Fruit fly (Drosophila melanogaster) whole organism, embryonic: Measurements from ENCODE around the gene Hr4.

ENCODE experiments used
- Abd-B ChIP-seq: fragments of 200-800 bp; sonication (Bioruptor generic); optimal IDR thresholded peaks from 2 replicates; lab custom pipeline; 2018; ENCODE audit warnings: missing biosample characterization, mild to moderate bottlenecking, missing genetic modification characterization, moderate library complexity
- Asciz ChIP-seq: fragments of 200-800 bp; sonication (Bioruptor generic); optimal IDR thresholded peaks from 2 replicates; lab custom pipeline; 2017; ENCODE audit warnings: missing biosample characterization, mild to moderate bottlenecking, missing genetic modification characterization, missing genetic modification reagents
- Atf-2 ChIP-seq: fragments of 200-800 bp; sonication (Bioruptor generic); optimal IDR thresholded peaks from 2 replicates; lab custom pipeline; 2016; ENCODE audit warnings: missing biosample characterization, missing genetic modification characterization
- CG10267 ChIP-seq: fragments of 200-800 bp; sonication (Bioruptor generic); optimal IDR thresholded peaks from 2 replicates; lab custom pipeline; 2018; ENCODE audit warnings: missing biosample characterization, mild to moderate bottlenecking, missing genetic modification characterization, moderate library complexity
- CG10366 ChIP-seq: fragments of 200-800 bp; sonication (Bioruptor generic); IDR thresholded peaks from 2 replicates; pipeline ENCODE4 v1.3.6; 2022; ENCODE audit warnings: missing biosample characterization, missing genetic modification characterization
- CG10543 ChIP-seq: fragments of 200-800 bp; sonication (Bioruptor generic); optimal IDR thresholded peaks from 3 replicates; lab custom pipeline; 2017; ENCODE audit warnings: missing biosample characterization, mild to moderate bottlenecking, missing genetic modification characterization, moderate library complexity
- CG10654 ChIP-seq: fragments of 200-800 bp; sonication (Bioruptor generic); optimal IDR thresholded peaks from 2 replicates; lab custom pipeline; 2016; ENCODE audit warnings: missing biosample characterization, missing genetic modification characterization
- CG11696 ChIP-seq: fragments of 200-800 bp; sonication (Bioruptor generic); IDR thresholded peaks from 2 replicates; pipeline ENCODE4 v1.3.6; 2022; ENCODE audit warnings: missing biosample characterization, missing genetic modification characterization
- CG12744 ChIP-seq: fragments of 200-800 bp; sonication (Bioruptor generic); optimal IDR thresholded peaks from 2 replicates; lab custom pipeline; 2016; ENCODE audit warnings: missing biosample characterization, missing genetic modification characterization
- CG13287 ChIP-seq: fragments of 200-800 bp; sonication (Bioruptor generic); IDR thresholded peaks from 2 replicates; pipeline ENCODE4 v1.3.6; 2022; ENCODE audit warnings: missing biosample characterization, missing genetic modification characterization; ENCODE audit not compliant: partially characterized antibody
- CG13624 ChIP-seq: fragments of 200-800 bp; sonication (Bioruptor generic); optimal IDR thresholded peaks from 2 replicates; lab custom pipeline; 2016; ENCODE audit warnings: missing biosample characterization, missing genetic modification characterization
- CG15073 ChIP-seq: fragments of 200-800 bp; sonication (Bioruptor generic); optimal IDR thresholded peaks from 2 replicates; lab custom pipeline; 2016; ENCODE audit warnings: missing biosample characterization, missing genetic modification characterization
- CG17829 ChIP-seq: fragments of 200-800 bp; optimal IDR thresholded peaks from 2 replicates; lab custom pipeline; 2019; ENCODE audit warnings: missing biosample characterization, mild to moderate bottlenecking, missing genetic modification characterization, moderate library complexity
- CG18599 ChIP-seq: fragments of 200-800 bp; sonication (Bioruptor generic); optimal IDR thresholded peaks from 3 replicates; lab custom pipeline; 2017; ENCODE audit warnings: missing biosample characterization, missing genetic modification characterization, mild to moderate bottlenecking, moderate library complexity, missing genetic modification reagents
- CG2199 ChIP-seq: fragments of 200-800 bp; sonication (Bioruptor generic); IDR thresholded peaks from 3 replicates; pipeline ENCODE4 v1.3.6; 2022; ENCODE audit warnings: missing biosample characterization, missing genetic modification characterization
- CG3726 ChIP-seq: fragments of 200-800 bp; sonication (Bioruptor generic); IDR thresholded peaks from 3 replicates; pipeline ENCODE4, ENCODE4 v1.3.6; 2022; ENCODE audit warnings: missing biosample characterization, missing genetic modification characterization
- CG4730 ChIP-seq: fragments of 200-800 bp; sonication (Bioruptor generic); IDR thresholded peaks from 2 replicates; pipeline ENCODE4 v1.3.6; 2022; ENCODE audit warnings: missing biosample characterization, missing genetic modification characterization
- CG7786 ChIP-seq: fragments of 200-800 bp; sonication (Bioruptor generic); optimal IDR thresholded peaks from 2 replicates; lab custom pipeline; 2016; ENCODE audit warnings: missing biosample characterization, missing genetic modification characterization
- CG8478 ChIP-seq: fragments of >200 bp; optimal IDR thresholded peaks from 2 replicates; lab custom pipeline; 2018
- CG9727 ChIP-seq: fragments of 200-800 bp; sonication (Bioruptor generic); optimal IDR thresholded peaks from 3 replicates; lab custom pipeline; 2017; ENCODE audit warnings: missing biosample characterization, mild to moderate bottlenecking, missing genetic modification characterization
- CG9797 ChIP-seq: fragments of 200-800 bp; sonication (Bioruptor generic); optimal IDR thresholded peaks from 3 replicates; lab custom pipeline; 2018; ENCODE audit warnings: missing biosample characterization, mild to moderate bottlenecking, missing genetic modification characterization
- CTCF ChIP-seq: fragments of 200-800 bp; sonication (Bioruptor generic); optimal IDR thresholded peaks from 2 replicates; lab custom pipeline; 2017; ENCODE audit warnings: missing biosample characterization, mild to moderate bottlenecking, missing genetic modification characterization, moderate library complexity
- D ChIP-seq, 2 experiments: fragments of 200-800 bp in 1 of 2; fragments of >200 bp in 1 of 2; sonication (Bioruptor generic) in 1 of 2; optimal IDR thresholded peaks; 2 replicates in 1 of 2; 3 replicates in 1 of 2; lab custom pipeline; 2017; ENCODE audit warnings: mild to moderate bottlenecking in 1 of 2, missing biosample characterization in 1 of 2, missing genetic modification characterization in 1 of 2, missing genetic modification reagents in 1 of 2
- Gsc ChIP-seq: fragments of 200-800 bp; sonication (Bioruptor generic); IDR thresholded peaks from 2 replicates; pipeline ENCODE4 v1.3.6; 2022; ENCODE audit warnings: missing biosample characterization, missing genetic modification characterization
- Nf-YA ChIP-seq: fragments of 200-800 bp; sonication (Bioruptor generic); IDR thresholded peaks from 2 replicates; pipeline ENCODE4 v1.3.6; 2022; ENCODE audit warnings: missing biosample characterization, missing genetic modification characterization
- Nf-YC ChIP-seq: fragments of 200-800 bp; optimal IDR thresholded peaks from 3 replicates; lab custom pipeline; 2019; ENCODE audit warnings: missing biosample characterization, mild to moderate bottlenecking, missing genetic modification characterization, moderate library complexity
- Rfx ChIP-seq: fragments of 200-800 bp; sonication (Bioruptor generic); IDR thresholded peaks from 2 replicates; pipeline ENCODE4 v1.3.6; 2022; ENCODE audit warnings: missing biosample characterization, missing genetic modification characterization
- Rx ChIP-seq: fragments of 200-800 bp; sonication (Bioruptor generic); IDR thresholded peaks from 2 replicates; pipeline ENCODE4 v1.3.6; 2022; ENCODE audit warnings: missing biosample characterization, missing genetic modification characterization
- YL-1 ChIP-seq: fragments of 200-800 bp; sonication (Bioruptor generic); optimal IDR thresholded peaks from 3 replicates; lab custom pipeline; 2017; ENCODE audit warnings: missing biosample characterization, mild to moderate bottlenecking, missing genetic modification characterization
- br ChIP-seq: fragments of >200 bp; optimal IDR thresholded peaks from 2 replicates; lab custom pipeline; 2017
- bsh ChIP-seq, 2 experiments: fragments of 200-800 bp; sonication (Bioruptor generic); optimal IDR thresholded peaks; 2 replicates each; lab custom pipeline; 2017 to 2018; ENCODE audit warnings: mild to moderate bottlenecking in 2 of 2, missing biosample characterization in 2 of 2, missing genetic modification characterization in 2 of 2, moderate library complexity in 1 of 2
- cas ChIP-seq: fragments of 200-800 bp; sonication (Bioruptor generic); IDR thresholded peaks from 2 replicates; pipeline ENCODE4 v1.3.6; 2022; ENCODE audit warnings: missing biosample characterization, missing genetic modification characterization
- cg ChIP-seq: fragments of 200-800 bp; sonication (Bioruptor generic); optimal IDR thresholded peaks from 3 replicates; lab custom pipeline; 2019; ENCODE audit warnings: missing biosample characterization, mild to moderate bottlenecking, missing genetic modification characterization, moderate library complexity
- corto ChIP-seq: fragments of 200-800 bp; sonication (Bioruptor generic); optimal IDR thresholded peaks from 2 replicates; lab custom pipeline; 2016; ENCODE audit warnings: missing biosample characterization, mild to moderate bottlenecking, missing genetic modification characterization, moderate library complexity
- da ChIP-seq: fragments of 200-800 bp; sonication (Bioruptor generic); optimal IDR thresholded peaks from 2 replicates; lab custom pipeline; 2016; ENCODE audit warnings: missing biosample characterization, missing genetic modification characterization
- dmrt11E ChIP-seq: fragments of 200-800 bp; sonication (Bioruptor generic); optimal IDR thresholded peaks from 3 replicates; lab custom pipeline; 2018; ENCODE audit warnings: missing biosample characterization, mild to moderate bottlenecking, missing genetic modification characterization, moderate library complexity
- dysf ChIP-seq: fragments of 200-800 bp; sonication (Bioruptor generic); IDR thresholded peaks from 3 replicates; pipeline ENCODE4 v1.3.6; 2022; ENCODE audit warnings: missing biosample characterization, missing genetic modification characterization
- fu2 ChIP-seq: fragments of 200-800 bp; sonication (Bioruptor generic); optimal IDR thresholded peaks from 2 replicates; lab custom pipeline; 2016; ENCODE audit warnings: missing biosample characterization, missing genetic modification characterization
- gem ChIP-seq: fragments of 200-800 bp; sonication (Bioruptor generic); optimal IDR thresholded peaks from 2 replicates; lab custom pipeline; 2019; ENCODE audit warnings: missing biosample characterization, mild to moderate bottlenecking, missing genetic modification characterization, moderate library complexity
- ham ChIP-seq: fragments of 200-800 bp; sonication (Bioruptor generic); IDR thresholded peaks from 2 replicates; pipeline ENCODE4 v1.3.6; 2022; ENCODE audit warnings: missing biosample characterization, missing genetic modification characterization
- insv ChIP-seq, 2 experiments: fragments of 200-800 bp; sonication (Bioruptor generic); optimal IDR thresholded peaks; 3 replicates each; lab custom pipeline; 2016 to 2018; ENCODE audit warnings: missing biosample characterization in 2 of 2, missing genetic modification characterization in 2 of 2
- ken ChIP-seq: fragments of 200-800 bp; sonication (Bioruptor generic); IDR thresholded peaks from 3 replicates; pipeline ENCODE4 v1.3.6; 2022; ENCODE audit warnings: missing biosample characterization, missing genetic modification characterization
- mam ChIP-seq: fragments of 200-800 bp; sonication (Bioruptor generic); optimal IDR thresholded peaks from 3 replicates; lab custom pipeline; 2016; ENCODE audit warnings: missing biosample characterization, missing genetic modification characterization
- psq ChIP-seq: fragments of 200-800 bp; sonication (Bioruptor generic); optimal IDR thresholded peaks from 2 replicates; lab custom pipeline; 2017; ENCODE audit warnings: missing biosample characterization, missing genetic modification characterization
- ro ChIP-seq: fragments of 200-800 bp; sonication (Bioruptor generic); IDR thresholded peaks from 2 replicates; pipeline ENCODE4 v1.3.6; 2022; ENCODE audit warnings: missing biosample characterization, missing genetic modification characterization
- sna ChIP-seq: fragments of 200-800 bp; sonication (Bioruptor generic); IDR thresholded peaks from 2 replicates; pipeline ENCODE4 v1.3.6; 2022; ENCODE audit warnings: missing biosample characterization, missing genetic modification characterization; ENCODE audit not compliant: partially characterized antibody
- so ChIP-seq: fragments of 200-800 bp; sonication (Bioruptor generic); IDR thresholded peaks from 3 replicates; pipeline ENCODE4 v1.3.6; 2022; ENCODE audit warnings: missing biosample characterization, missing genetic modification characterization
- sr ChIP-seq: fragments of 200-800 bp; sonication (Bioruptor generic); IDR thresholded peaks from 3 replicates; pipeline ENCODE4 v1.3.6; 2022; ENCODE audit warnings: missing biosample characterization, missing genetic modification characterization
- tll ChIP-seq, 2 experiments: fragments of 200-800 bp in 1 of 2; fragments of >200 bp in 1 of 2; sonication (Bioruptor generic) in 1 of 2; optimal IDR thresholded peaks; 2 replicates each; lab custom pipeline; 2017 to 2019; ENCODE audit warnings: missing biosample characterization in 2 of 2, missing genetic modification characterization in 2 of 2, mild to moderate bottlenecking in 1 of 2, moderate library complexity in 1 of 2
- z ChIP-seq: fragments of 200-800 bp; sonication (Bioruptor generic); IDR thresholded peaks from 3 replicates; pipeline ENCODE4 v1.3.6; 2022; ENCODE audit warnings: missing biosample characterization, missing genetic modification characterization
- zen2 ChIP-seq: fragments of 200-800 bp; sonication (Bioruptor generic); IDR thresholded peaks from 3 replicates; pipeline ENCODE4 v1.3.6; 2022; ENCODE audit warnings: missing biosample characterization, missing genetic modification characterization; ENCODE audit not compliant: partially characterized antibody

Gene Hr4

dm6 chrX:1940020-1940419 lies 1.7 kb upstream of the Hr4 start, which contains the start of the genes CG3857 and CG3587 (continued):
- TF ChIP-seq CG18599 (GFP tag; lab: Kevin White, UChicago) (peak; percentile 73), CG7786 (GFP tag; lab: Kevin White, UChicago) (peak; percentile 86), CG8478 (lab: Kevin White, UChicago) (no peak), dmrt11E (peak; percentile 70), zen2 (no peak), CG3726 (peak; percentile 52; the same call in 1 of the 3 replicates), dysf (GFP tag; lab: Robert Waterston, UW) (peak; percentile 74), CG10267 (tag; lab: Kevin White, UChicago) (peak; percentile 96), CG10654 (GFP tag; lab: Kevin White, UChicago) (peak; percentile 58), fu2 (peak; percentile 90), CG11696 (GFP tag; lab: Robert Waterston, UW) (no peak), bsh (GFP tag; optimal IDR thresholded peaks at IDR 0.05; lab: Kevin White, UChicago) (peak in 1 of 2 experiments; percentile 60), Gsc (GFP tag; lab: Robert Waterston, UW) (no peak), Atf-2 (GFP tag; lab: Kevin White, UChicago) (peak; percentile 84), CG13287 (GFP tag; lab: Robert Waterston, UW) (peak; percentile 62), Abd-B (GFP tag; lab: Kevin White, UChicago) (peak; percentile 71), insv (GFP tag; optimal IDR thresholded peaks at IDR 0.05; lab: Kevin White, UChicago) (peak in 1 of 2 experiments; percentile 13), cas (0 out of 2 replicates have a peak, but pooled peaks have one; percentile 28), sr (0 out of 3 replicates have a peak, but pooled peaks have one; percentile 4), tll (GFP tag; optimal IDR thresholded peaks at IDR 0.05; lab: Kevin White, UChicago) (peak in 1 of 2 experiments; percentile 82), br (lab: Kevin White, UChicago) (no peak), Nf-YA (GFP tag; lab: Robert Waterston, UW) (no peak), ro (GFP tag; lab: Robert Waterston, UW) (no peak), CG2199 (GFP tag; lab: Robert Waterston, UW) (no peak), da (GFP tag; lab: Kevin White, UChicago) (peak; percentile 59), Nf-YC (tag; lab: Kevin White, UChicago) (peak; percentile 51), cg (GFP tag; lab: Kevin White, UChicago) (no peak), CG9727 (GFP tag; lab: Kevin White, UChicago) (peak; percentile 76), corto (GFP tag; lab: Kevin White, UChicago) (peak; percentile 12), CG10543 (GFP tag; lab: Kevin White, UChicago) (peak; percentile 64), CG4730 (peak; percentile 64), ken (GFP tag; lab: Robert Waterston, UW) (peak; percentile 70), z (GFP tag; lab: Robert Waterston, UW) (0 out of 3 replicates have a peak, but pooled peaks have one; percentile 9), CG9797 (GFP tag; lab: Kevin White, UChicago) (peak; percentile 15), CG12744 (GFP tag; lab: Kevin White, UChicago) (peak; percentile 33), Rx (peak; percentile 45; the same call in 1 of the 2 replicates), CG10366 (GFP tag; lab: Robert Waterston, UW) (peak; percentile 75), D (optimal IDR thresholded peaks at IDR 0.05; lab: Kevin White, UChicago) (no peak), D (GFP tag; optimal IDR thresholded peaks at IDR 0.05; lab: Kevin White, UChicago) (peak; percentile 35), YL-1 (GFP tag; lab: Kevin White, UChicago) (peak; percentile 65), mam (GFP tag; lab: Kevin White, UChicago) (peak; percentile 78), CG15073 (no peak), CG17829 (tag; lab: Kevin White, UChicago) (peak; percentile 74), ham (GFP tag; lab: Robert Waterston, UW) (no peak), Asciz (GFP tag; lab: Kevin White, UChicago) (peak; percentile 49), CG13624 (GFP tag; lab: Kevin White, UChicago) (peak; percentile 90), so (GFP tag; lab: Robert Waterston, UW) (no peak; the same call in 2 of the 3 replicates), gem (tag; lab: Kevin White, UChicago) (peak; percentile 79), Rfx (GFP tag; lab: Robert Waterston, UW) (peak; percentile 78), sna (GFP tag; lab: Robert Waterston, UW) (no peak), CTCF (GFP tag; lab: Kevin White, UChicago) (no peak), psq (GFP tag; lab: Kevin White, UChicago) (peak; percentile 18)
